Fruit fly (Drosophila melanogaster): Measurements from ENCODE around the gene Cpr92F.

Gene Cpr92F

dm6 chr3R:20633984-20634446, 35.4 kb upstream of the Cpr92F start (continued):
- no peak for TF ChIP-seq MTF-1 (GFP tag; optimal IDR thresholded peaks at IDR 0.05; ENCODE audit: borderline replicate concordance)
- TF ChIP-seq Sox102F (GFP tag; optimal IDR thresholded peaks at IDR 0.05): no peak
- peak; percentile 63 for TF ChIP-seq CG10543 (GFP tag; optimal IDR thresholded peaks at IDR 0.05)
- peak; percentile 47 for TF ChIP-seq CG4820 (GFP tag; optimal IDR thresholded peaks at IDR 0.05)
- TF ChIP-seq CG1602 (GFP tag; optimal IDR thresholded peaks at IDR 0.05): peak; percentile 59
- no peak for TF ChIP-seq CG10147 (GFP tag; optimal IDR thresholded peaks at IDR 0.05)
- TF ChIP-seq CG18262 (tag; optimal IDR thresholded peaks at IDR 0.05): no peak
- TF ChIP-seq CG9817 (tag; optimal IDR thresholded peaks at IDR 0.05): no peak
- TF ChIP-seq tx (GFP tag; optimal IDR thresholded peaks at IDR 0.05): peak; percentile 71
- peak; percentile 75 for TF ChIP-seq shn (GFP tag; optimal IDR thresholded peaks at IDR 0.05)
- peak; percentile 66 for TF ChIP-seq CG32532 (GFP tag; IDR thresholded peaks at IDR 0.05)
- no peak for TF ChIP-seq CG15011 (GFP tag; optimal IDR thresholded peaks at IDR 0.05)
- no peak for TF ChIP-seq CG11723 (GFP tag; optimal IDR thresholded peaks at IDR 0.05)
- peak; percentile 28; the same call in 1 of the 2 replicates for TF ChIP-seq CG14667 (GFP tag; IDR thresholded peaks at IDR 0.05)
- TF ChIP-seq cad (GFP tag; optimal IDR thresholded peaks at IDR 0.05): no peak
- TF ChIP-seq CG1792 (GFP tag; optimal IDR thresholded peaks at IDR 0.05): peak; percentile 47
- peak; percentile 65 for TF ChIP-seq ATbp (GFP tag; optimal IDR thresholded peaks at IDR 0.05)
- no peak for TF ChIP-seq dmrt99B (tag; optimal IDR thresholded peaks at IDR 0.05)
- TF ChIP-seq wor (GFP tag; IDR thresholded peaks at IDR 0.05): peak; percentile 50
- no peak for TF ChIP-seq gem (tag; optimal IDR thresholded peaks at IDR 0.05)
- no peak for TF ChIP-seq sd (tag; optimal IDR thresholded peaks at IDR 0.05)
- TF ChIP-seq CG30431 (GFP tag; optimal IDR thresholded peaks at IDR 0.05): peak; percentile 49
- TF ChIP-seq CG17385 (GFP tag; optimal IDR thresholded peaks at IDR 0.05): no peak
- 0 out of 3 replicates have a peak, but pooled peaks have one; percentile 36 for TF ChIP-seq otp (GFP tag; IDR thresholded peaks at IDR 0.05)
- TF ChIP-seq scrt (GFP tag; optimal IDR thresholded peaks at IDR 0.05): no peak
- TF ChIP-seq bowl (GFP tag; IDR thresholded peaks at IDR 0.05): no peak
- peak; percentile 47; the same call in 1 of the 3 replicates for TF ChIP-seq CG7357 (GFP tag; IDR thresholded peaks at IDR 0.05)
- no peak for TF ChIP-seq CG31365 (tag; optimal IDR thresholded peaks at IDR 0.05)
- TF ChIP-seq Elba2 (GFP tag; optimal IDR thresholded peaks at IDR 0.05): no peak
- TF ChIP-seq gsb (GFP tag; IDR thresholded peaks at IDR 0.05): 0 out of 2 replicates have a peak, but pooled peaks have one; percentile 33
- TF ChIP-seq CG14965 (GFP tag; optimal IDR thresholded peaks at IDR 0.05; ENCODE audit: borderline replicate concordance): peak; percentile 29
- peak; percentile 85 for TF ChIP-seq sug (tag; optimal IDR thresholded peaks at IDR 0.05)
- TF ChIP-seq Gsc (GFP tag; IDR thresholded peaks at IDR 0.05): no peak
- no peak for TF ChIP-seq Usf (GFP tag; optimal IDR thresholded peaks at IDR 0.05)
- peak; percentile 39; the same call in 1 of the 2 replicates for TF ChIP-seq Rx (GFP tag; IDR thresholded peaks at IDR 0.05)
- TF ChIP-seq Dbx (GFP tag; IDR thresholded peaks at IDR 0.05): 0 out of 3 replicates have a peak, but pooled peaks have one; percentile 29
- peak; percentile 60 for TF ChIP-seq CG13775 (GFP tag; optimal IDR thresholded peaks at IDR 0.05)
- TF ChIP-seq CG13123 (GFP tag; optimal IDR thresholded peaks at IDR 0.05): peak; percentile 56
- no peak for TF ChIP-seq Oli (tag; optimal IDR thresholded peaks at IDR 0.05)
- TF ChIP-seq Dad (GFP tag; optimal IDR thresholded peaks at IDR 0.05): peak; percentile 61
- TF ChIP-seq PHDP (tag; optimal IDR thresholded peaks at IDR 0.05): no peak
- TF ChIP-seq CG1647 (GFP tag; optimal IDR thresholded peaks at IDR 0.05): no peak
- TF ChIP-seq CG12391 (tag; optimal IDR thresholded peaks at IDR 0.05): no peak
- TF ChIP-seq caup (GFP tag; optimal IDR thresholded peaks at IDR 0.05; ENCODE audit: severe bottlenecking): no peak
- peak; percentile 66 for TF ChIP-seq CG5245 (GFP tag; optimal IDR thresholded peaks at IDR 0.05)
- no peak for TF ChIP-seq CG13296 (GFP tag; optimal IDR thresholded peaks at IDR 0.05)
- TF ChIP-seq vvl (GFP tag; IDR thresholded peaks at IDR 0.05): peak; percentile 63; the same call in 1 of the 2 replicates
- TF ChIP-seq CG4854 (GFP tag; optimal IDR thresholded peaks at IDR 0.05): peak; percentile 16
- TF ChIP-seq ham (GFP tag; IDR thresholded peaks at IDR 0.05): no peak
- peak; percentile 50 for TF ChIP-seq Atf3 (GFP tag; optimal IDR thresholded peaks at IDR 0.05)
- TF ChIP-seq E2f1 (GFP tag; IDR thresholded peaks at IDR 0.05): peak; percentile 58; the same call in 1 of the 2 replicates
